Worm (Caenorhabditis elegans) whole organism, L1 larva: ENCODE results near the gene K01D12.15.

Experiments
- ceh-82 ChIP-seq, 3 experiments: fragments of 150-350 bp in 1 of 3; sonication (generic microtip) in 2 of 3; optimal IDR thresholded peaks; 2 replicates each; lab custom pipeline; 2014 to 2017; ENCODE audit warnings: missing biosample characterization in 3 of 3, missing genetic modification characterization in 3 of 3
- dpl-1 ChIP-seq, 3 experiments: fragments of 150-350 bp in 2 of 3; sonication (generic microtip) in 1 of 3; optimal IDR thresholded peaks; 2 replicates each; lab custom pipeline; 2014 to 2017; ENCODE audit warnings: missing biosample characterization in 3 of 3, missing genetic modification characterization in 3 of 3, missing genetic modification reagents in 3 of 3
- elt-2 ChIP-seq: sonication (generic microtip); optimal IDR thresholded peaks from 2 replicates; lab custom pipeline; 2016; ENCODE audit warnings: missing genetic modification characterization, mild to moderate bottlenecking, inconsistent platforms, missing compliant biosample characterization, missing genetic modification reagents
- fkh-4 ChIP-seq: sonication (generic microtip); optimal IDR thresholded peaks from 2 replicates; lab custom pipeline; 2016; ENCODE audit warnings: missing compliant biosample characterization, missing genetic modification characterization, borderline replicate concordance
- hpl-2 ChIP-seq: fragments of 150-350 bp; optimal IDR thresholded peaks from 2 replicates; lab custom pipeline; 2014; ENCODE audit warnings: missing biosample characterization, missing genetic modification reagents, missing genetic modification characterization
- lin-13 ChIP-seq: fragments of 150-350 bp; optimal IDR thresholded peaks from 2 replicates; lab custom pipeline; 2014; ENCODE audit warnings: missing biosample characterization, missing genetic modification reagents, missing genetic modification characterization
- lin-15B ChIP-seq: fragments of 150-350 bp; sonication (generic microtip); optimal IDR thresholded peaks from 3 replicates; lab custom pipeline; 2014; ENCODE audit warnings: missing biosample characterization, missing genetic modification characterization
- sup-37 ChIP-seq: fragments of 200-800 bp; sonication (Bioruptor generic); optimal IDR thresholded peaks from 2 replicates; lab custom pipeline; 2018; ENCODE audit warnings: mild to moderate bottlenecking, missing genetic modification characterization, missing compliant biosample characterization
- unc-62 ChIP-seq: fragments of 150-350 bp; optimal IDR thresholded peaks from 2 replicates; lab custom pipeline; 2014; ENCODE audit warnings: missing biosample characterization, missing genetic modification reagents, missing genetic modification characterization

DNA sequence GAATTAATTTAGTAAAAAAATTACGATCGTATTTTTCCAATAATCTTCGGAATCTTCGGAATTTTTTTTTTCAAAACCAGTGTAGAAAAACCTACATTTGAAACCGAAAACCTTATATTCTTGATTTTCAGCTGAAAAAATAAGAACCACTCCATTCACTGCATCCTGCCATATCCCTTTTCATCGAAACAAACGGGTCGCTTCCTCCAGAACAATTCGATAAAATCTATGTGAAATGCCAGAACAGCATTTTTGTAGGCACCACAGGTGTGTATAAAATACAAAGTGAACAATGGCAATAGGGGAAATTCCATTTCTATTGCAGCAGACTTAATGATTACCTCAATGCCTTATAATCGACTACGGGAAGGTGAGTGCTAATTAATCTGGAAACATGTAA lies 9.0 kb upstream of the K01D12.15 start, which contains the start of gene K01D12.1:
- no peak for TF ChIP-seq ceh-82 (tag; optimal IDR thresholded peaks at IDR 0.05; lab: Kevin White, UChicago)
- TF ChIP-seq sup-37 (GFP tag; lab: Kevin White, UChicago) = no peak
- no peak for TF ChIP-seq elt-2
- TF ChIP-seq fkh-4 (tag; lab: Kevin White, UChicago) = no peak
- no peak for TF ChIP-seq unc-62 (GFP tag; lab: Kevin White, UChicago)
- TF ChIP-seq lin-15B (tag; lab: Kevin White, UChicago) = no peak
- TF ChIP-seq hpl-2 (GFP tag; lab: Kevin White, UChicago) = no peak
- TF ChIP-seq dpl-1 (GFP tag; optimal IDR thresholded peaks at IDR 0.05; lab: Kevin White, UChicago) = no peak
- no peak for TF ChIP-seq lin-13
